Worm (Caenorhabditis elegans) whole organism, midembryonic: ENCODE results near the gene C25F9.10.

ENCODE experiments used
- T22C8.4 ChIP-seq: fragments of 200-800 bp; sonication (Bioruptor generic); IDR thresholded peaks from 2 replicates; pipeline ENCODE4 v1.3.6; 2022; ENCODE audit warnings: missing genetic modification characterization, missing compliant biosample characterization
- flt-1 ChIP-seq: fragments of 200-800 bp; sonication (Bioruptor generic); IDR thresholded peaks from 2 replicates; pipeline ENCODE4 v1.3.6; 2022; ENCODE audit warnings: missing genetic modification characterization, missing compliant biosample characterization
- med-1 ChIP-seq: sonication (generic microtip); optimal IDR thresholded peaks from 2 replicates; lab custom pipeline; 2017; ENCODE audit warnings: missing genetic modification characterization, mild to moderate bottlenecking, missing compliant biosample characterization, antibody characterized with exemption, missing genetic modification reagents; ENCODE audit not compliant: insufficient read depth
- tab-1 ChIP-seq: fragments of 200-800 bp; sonication (Bioruptor generic); IDR thresholded peaks from 2 replicates; pipeline ENCODE4 v1.3.6; 2022; ENCODE audit warnings: missing genetic modification characterization, missing compliant biosample characterization
- ztf-29 ChIP-seq: fragments of 200-800 bp; sonication (Bioruptor generic); IDR thresholded peaks from 2 replicates; pipeline ENCODE4 v1.3.6; 2022; ENCODE audit warnings: missing genetic modification reagents, missing genetic modification characterization, missing compliant biosample characterization

DNA sequence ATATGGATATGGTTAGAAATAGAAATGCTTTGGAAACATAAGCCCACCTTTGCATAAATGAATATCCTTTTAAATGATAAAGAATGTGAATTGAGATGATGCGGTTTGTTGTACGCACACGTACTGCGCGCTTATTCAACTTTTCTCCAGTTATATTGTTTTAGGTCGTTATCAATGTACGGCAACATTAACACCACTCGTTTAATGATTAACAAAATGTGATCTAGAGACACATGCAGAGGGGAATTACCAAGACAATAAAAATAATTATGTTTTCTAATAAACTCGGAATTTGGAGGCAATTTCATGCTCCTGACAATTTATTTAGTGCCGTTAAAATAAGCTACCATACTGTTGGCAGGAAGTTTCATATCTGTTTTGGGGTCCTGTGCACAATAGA is 39.9 kb downstream of the C25F9.10 start, which contains the start of gene M04C3.1:
- TF ChIP-seq ztf-29 (GFP tag; lab: Robert Waterston, UW) (no peak), tab-1 (GFP tag; lab: Robert Waterston, UW) (no peak), flt-1 (no peak), T22C8.4 (GFP tag; lab: Robert Waterston, UW) (no peak), med-1 (no peak)
